Fruit fly (Drosophila melanogaster) whole organism, embryonic: ENCODE results near the gene Wdr62.
A peak's percentile ranks its signal among the peaks of the same experiment; 100 is the strongest.

Experiments
- Antp ChIP-seq: fragments of 200-800 bp; sonication (Bioruptor generic); optimal IDR thresholded peaks from 3 replicates; lab custom pipeline; 2016; ENCODE audit warnings: missing biosample characterization, missing genetic modification characterization
- Atf3 ChIP-seq: fragments of 200-800 bp; sonication (Bioruptor generic); optimal IDR thresholded peaks from 3 replicates; lab custom pipeline; 2016; ENCODE audit warnings: missing biosample characterization, missing genetic modification characterization
- BtbVII ChIP-seq: fragments of 200-800 bp; sonication (Bioruptor generic); optimal IDR thresholded peaks from 3 replicates; lab custom pipeline; 2017; ENCODE audit warnings: missing biosample characterization, mild to moderate bottlenecking, missing genetic modification characterization
- CG10979 ChIP-seq: fragments of 200-800 bp; sonication (Bioruptor generic); optimal IDR thresholded peaks from 2 replicates; lab custom pipeline; 2018; ENCODE audit warnings: missing biosample characterization, mild to moderate bottlenecking, missing genetic modification characterization, moderate library complexity
- CG11398 ChIP-seq: fragments of 200-800 bp; sonication (Bioruptor generic); optimal IDR thresholded peaks from 2 replicates; lab custom pipeline; 2016; ENCODE audit warnings: missing biosample characterization, missing genetic modification characterization
- CG11456 ChIP-seq: fragments of 200-800 bp; sonication (Bioruptor generic); IDR thresholded peaks from 3 replicates; pipeline ENCODE4 v1.3.6; 2022; ENCODE audit warnings: missing biosample characterization, missing genetic modification characterization
- CG12659 ChIP-seq: fragments of 200-800 bp; sonication (Bioruptor generic); optimal IDR thresholded peaks from 3 replicates; lab custom pipeline; 2017; ENCODE audit warnings: mild to moderate bottlenecking, missing biosample characterization, missing genetic modification reagents, missing genetic modification characterization
- CG13775 ChIP-seq: fragments of 200-800 bp; sonication (Bioruptor generic); optimal IDR thresholded peaks from 3 replicates; lab custom pipeline; 2017; ENCODE audit warnings: missing biosample characterization, mild to moderate bottlenecking, missing genetic modification characterization
- CG14710 ChIP-seq: fragments of 200-800 bp; sonication (Bioruptor generic); optimal IDR thresholded peaks from 3 replicates; lab custom pipeline; 2019; ENCODE audit warnings: missing biosample characterization, mild to moderate bottlenecking, missing genetic modification characterization, moderate library complexity
- CG14965 ChIP-seq: fragments of 200-800 bp; sonication (Bioruptor generic); optimal IDR thresholded peaks from 2 replicates; lab custom pipeline; 2016; ENCODE audit warnings: missing biosample characterization, missing genetic modification characterization, borderline replicate concordance
- CG15073 ChIP-seq: fragments of 200-800 bp; sonication (Bioruptor generic); optimal IDR thresholded peaks from 2 replicates; lab custom pipeline; 2016; ENCODE audit warnings: missing biosample characterization, missing genetic modification characterization
- CG15269 ChIP-seq: fragments of 200-800 bp; sonication (Bioruptor generic); optimal IDR thresholded peaks from 2 replicates; lab custom pipeline; 2018; ENCODE audit warnings: missing biosample characterization, mild to moderate bottlenecking, missing genetic modification characterization, moderate library complexity
- CG1647 ChIP-seq: fragments of 200-800 bp; sonication (Bioruptor generic); optimal IDR thresholded peaks from 3 replicates; lab custom pipeline; 2016; ENCODE audit warnings: missing biosample characterization, missing genetic modification characterization
- CG16813 ChIP-seq: fragments of 200-800 bp; sonication (Bioruptor generic); IDR thresholded peaks from 3 replicates; pipeline ENCODE4 v1.3.6; 2022; ENCODE audit warnings: missing biosample characterization, missing genetic modification characterization; ENCODE audit not compliant: partially characterized antibody
- CG2129 ChIP-seq: fragments of 200-800 bp; sonication (Bioruptor generic); IDR thresholded peaks from 2 replicates; pipeline ENCODE4 v1.3.6; 2022; ENCODE audit warnings: missing biosample characterization, missing genetic modification characterization; ENCODE audit not compliant: partially characterized antibody
- CG3065 ChIP-seq: fragments of 200-800 bp; sonication (Bioruptor generic); optimal IDR thresholded peaks from 2 replicates; lab custom pipeline; 2016; ENCODE audit warnings: missing biosample characterization, missing genetic modification characterization
- CG6272 ChIP-seq: fragments of 200-800 bp; sonication (Bioruptor generic); IDR thresholded peaks from 2 replicates; pipeline ENCODE4 v1.3.6; 2022; ENCODE audit warnings: missing biosample characterization, missing genetic modification characterization
- CG6654 ChIP-seq: fragments of 200-800 bp; sonication (Bioruptor generic); optimal IDR thresholded peaks from 2 replicates; lab custom pipeline; 2017; ENCODE audit warnings: missing biosample characterization, mild to moderate bottlenecking, missing genetic modification characterization
- CG9215 ChIP-seq: fragments of 200-800 bp; sonication (Bioruptor generic); IDR thresholded peaks from 2 replicates; pipeline ENCODE4 v1.3.6; 2022; ENCODE audit warnings: missing biosample characterization, missing genetic modification characterization
- CG9932 ChIP-seq: fragments of 200-800 bp; sonication (Bioruptor generic); IDR thresholded peaks from 2 replicates; pipeline ENCODE4 v1.3.6; 2022; ENCODE audit warnings: missing biosample characterization, missing genetic modification characterization
- D19B ChIP-seq: fragments of 200-800 bp; sonication (Bioruptor generic); optimal IDR thresholded peaks from 2 replicates; lab custom pipeline; 2017; ENCODE audit warnings: missing biosample characterization, mild to moderate bottlenecking, missing genetic modification characterization
- Dbx ChIP-seq: fragments of 200-800 bp; sonication (Bioruptor generic); IDR thresholded peaks from 3 replicates; pipeline ENCODE4 v1.3.6; 2022; ENCODE audit warnings: missing biosample characterization, missing genetic modification characterization
- Dip3 ChIP-seq: fragments of 200-800 bp; sonication (Bioruptor generic); optimal IDR thresholded peaks from 3 replicates; lab custom pipeline; 2016; ENCODE audit warnings: missing biosample characterization, missing genetic modification characterization
- Dll ChIP-seq: fragments of 200-800 bp; sonication (Bioruptor generic); IDR thresholded peaks from 4 replicates; pipeline ENCODE4 v1.3.6; 2022; ENCODE audit warnings: missing biosample characterization, missing genetic modification characterization; ENCODE audit not compliant: partially characterized antibody
- Dp ChIP-seq: fragments of 200-800 bp; sonication (Bioruptor generic); optimal IDR thresholded peaks from 2 replicates; lab custom pipeline; 2018; ENCODE audit warnings: missing biosample characterization, mild to moderate bottlenecking, missing genetic modification characterization, moderate library complexity
- Drgx ChIP-seq: fragments of 200-800 bp; sonication (Bioruptor generic); IDR thresholded peaks from 2 replicates; pipeline ENCODE4 v1.3.6; 2022; ENCODE audit warnings: missing biosample characterization, missing genetic modification characterization
- HmgZ ChIP-seq: fragments of 200-800 bp; sonication (Bioruptor generic); optimal IDR thresholded peaks from 2 replicates; lab custom pipeline; 2018; ENCODE audit warnings: missing biosample characterization, mild to moderate bottlenecking, missing genetic modification characterization
- Hr3 ChIP-seq: fragments of 200-800 bp; sonication (Bioruptor generic); optimal IDR thresholded peaks from 3 replicates; lab custom pipeline; 2016; ENCODE audit warnings: missing biosample characterization, missing genetic modification characterization
- Hr51 ChIP-seq, 2 experiments: fragments of 200-800 bp; sonication (Bioruptor generic); optimal IDR thresholded peaks; 2 replicates in 1 of 2; 3 replicates in 1 of 2; lab custom pipeline; 2016 to 2018; ENCODE audit warnings: missing biosample characterization in 2 of 2, missing genetic modification characterization in 2 of 2, mild to moderate bottlenecking in 1 of 2, moderate library complexity in 1 of 2
- Jarid2 ChIP-seq: fragments of 200-800 bp; sonication (Bioruptor generic); optimal IDR thresholded peaks from 3 replicates; lab custom pipeline; 2017; ENCODE audit warnings: mild to moderate bottlenecking, missing biosample characterization, missing genetic modification reagents, missing genetic modification characterization
- Lhr ChIP-seq: fragments of 200-800 bp; sonication (Bioruptor generic); optimal IDR thresholded peaks from 3 replicates; lab custom pipeline; 2017; ENCODE audit warnings: mild to moderate bottlenecking, missing biosample characterization, missing genetic modification reagents, missing genetic modification characterization
- Max ChIP-seq: fragments of 200-800 bp; sonication (Bioruptor generic); optimal IDR thresholded peaks from 2 replicates; lab custom pipeline; 2016; ENCODE audit warnings: missing biosample characterization, mild to moderate bottlenecking, missing genetic modification characterization
- NfI ChIP-seq: fragments of 200-800 bp; sonication (Bioruptor generic); optimal IDR thresholded peaks from 3 replicates; lab custom pipeline; 2018; ENCODE audit warnings: missing biosample characterization, mild to moderate bottlenecking, missing genetic modification characterization, moderate library complexity
- Sry-δ ChIP-seq: fragments of 200-800 bp; sonication (Bioruptor generic); optimal IDR thresholded peaks from 2 replicates; lab custom pipeline; 2016; ENCODE audit warnings: missing biosample characterization, missing genetic modification characterization
- Tbp ChIP-seq: fragments of >200 bp; optimal IDR thresholded peaks from 2 replicates; lab custom pipeline; 2018; ENCODE audit warnings: missing biosample characterization, missing genetic modification characterization
- Trl ChIP-seq, 3 experiments: fragments of >200 bp in 2 of 3; fragments of 200-800 bp in 1 of 3; sonication (Bioruptor generic) in 1 of 3; optimal IDR thresholded peaks; 2 replicates in 1 of 3; 3 replicates in 2 of 3; lab custom pipeline; 2016 to 2017; ENCODE audit warnings: missing biosample characterization in 1 of 3, missing genetic modification characterization in 1 of 3
- al ChIP-seq: fragments of 200-800 bp; sonication (Bioruptor generic); IDR thresholded peaks from 2 replicates; pipeline ENCODE4 v1.3.6; 2022; ENCODE audit warnings: missing biosample characterization, missing genetic modification characterization
- ap ChIP-seq: fragments of 200-800 bp; sonication (Bioruptor generic); IDR thresholded peaks from 2 replicates; pipeline ENCODE4 v1.3.6; 2022; ENCODE audit warnings: missing biosample characterization, missing genetic modification characterization
- caup ChIP-seq: fragments of 200-800 bp; sonication (Bioruptor generic); optimal IDR thresholded peaks from 3 replicates; lab custom pipeline; 2017; ENCODE audit warnings: missing biosample characterization, mild to moderate bottlenecking, missing genetic modification characterization, moderate library complexity; ENCODE audit not compliant: severe bottlenecking
- dmrt11E ChIP-seq: fragments of 200-800 bp; sonication (Bioruptor generic); optimal IDR thresholded peaks from 3 replicates; lab custom pipeline; 2018; ENCODE audit warnings: missing biosample characterization, mild to moderate bottlenecking, missing genetic modification characterization, moderate library complexity
- fd102C ChIP-seq: fragments of 200-800 bp; sonication (Bioruptor generic); optimal IDR thresholded peaks from 2 replicates; lab custom pipeline; 2018; ENCODE audit warnings: missing biosample characterization, mild to moderate bottlenecking, missing genetic modification characterization, moderate library complexity
- gsb ChIP-seq: fragments of 200-800 bp; sonication (Bioruptor generic); IDR thresholded peaks from 2 replicates; pipeline ENCODE4 v1.3.6; 2022; ENCODE audit warnings: missing biosample characterization, missing genetic modification characterization
- h ChIP-seq: fragments of >200 bp; optimal IDR thresholded peaks from 2 replicates; lab custom pipeline; 2017
- hb ChIP-seq: fragments of 200-800 bp; sonication (Bioruptor generic); IDR thresholded peaks from 3 replicates; pipeline ENCODE4 v1.3.6; 2022; ENCODE audit warnings: missing biosample characterization, missing genetic modification characterization; ENCODE audit not compliant: partially characterized antibody
- slbo ChIP-seq: fragments of 200-800 bp; sonication (Bioruptor generic); IDR thresholded peaks from 2 replicates; pipeline ENCODE4 v1.3.6; 2022; ENCODE audit warnings: missing biosample characterization, missing genetic modification characterization
- stwl ChIP-seq: fragments of 200-800 bp; sonication (Bioruptor generic); optimal IDR thresholded peaks from 3 replicates; lab custom pipeline; 2018; ENCODE audit warnings: missing biosample characterization, mild to moderate bottlenecking, missing genetic modification characterization, moderate library complexity
- tx ChIP-seq: fragments of 200-800 bp; sonication (Bioruptor generic); optimal IDR thresholded peaks from 2 replicates; lab custom pipeline; 2016; ENCODE audit warnings: missing biosample characterization, missing genetic modification characterization
- unc-4 ChIP-seq: fragments of 200-800 bp; sonication (Bioruptor generic); IDR thresholded peaks from 2 replicates; pipeline ENCODE4 v1.3.6; 2022; ENCODE audit warnings: missing biosample characterization, missing genetic modification characterization; ENCODE audit not compliant: partially characterized antibody
- vvl ChIP-seq: fragments of 200-800 bp; sonication (Bioruptor generic); IDR thresholded peaks from 2 replicates; pipeline ENCODE4 v1.3.6; 2022; ENCODE audit warnings: missing biosample characterization, missing genetic modification characterization

Gene Wdr62

dm6 chr2L:1980708-1981339 lies 96.4 kb downstream of the Wdr62 start, which contains the start of the genes CG15356 and CG15362 (continued):
- no peak for TF ChIP-seq CG14965
- peak; percentile 45 for TF ChIP-seq CG13775 (GFP tag; lab: Kevin White, UChicago)
- peak; percentile 83 for TF ChIP-seq CG12659 (GFP tag; lab: Kevin White, UChicago)
- TF ChIP-seq CG1647 (GFP tag; lab: Kevin White, UChicago): peak; percentile 20
- TF ChIP-seq CG6272 (GFP tag; lab: Robert Waterston, UW): peak; percentile 38; the same call in 1 of the 2 replicates
- TF ChIP-seq CG15269 (tag; lab: Kevin White, UChicago): no peak
- peak; percentile 65 for TF ChIP-seq Dp (GFP tag; lab: Kevin White, UChicago)
- TF ChIP-seq slbo (GFP tag; lab: Robert Waterston, UW): peak; percentile 63
- TF ChIP-seq CG2129 (GFP tag; lab: Robert Waterston, UW): peak; percentile 94
- TF ChIP-seq Sry-δ (GFP tag; lab: Kevin White, UChicago): peak; percentile 85
- peak; percentile 27; the same call in 1 of the 2 replicates for TF ChIP-seq Drgx
- TF ChIP-seq CG11398 (GFP tag; lab: Kevin White, UChicago): no peak
- peak; percentile 39 for TF ChIP-seq Hr3 (GFP tag; lab: Kevin White, UChicago)
- TF ChIP-seq CG9932 (GFP tag; lab: Robert Waterston, UW): peak; percentile 82
- peak; percentile 55 for TF ChIP-seq Max (GFP tag; lab: Kevin White, UChicago)
- TF ChIP-seq D19B (GFP tag; lab: Kevin White, UChicago): peak; percentile 51
- no peak for TF ChIP-seq gsb (GFP tag; lab: Robert Waterston, UW)
- no peak for TF ChIP-seq Tbp (GFP tag; lab: Kevin White, UChicago)
- TF ChIP-seq CG3065 (GFP tag; lab: Kevin White, UChicago): no peak
- TF ChIP-seq CG16813 (GFP tag; lab: Robert Waterston, UW): peak; percentile 100
- no peak for TF ChIP-seq tx (GFP tag; lab: Kevin White, UChicago)
- no peak for TF ChIP-seq caup (GFP tag; lab: Kevin White, UChicago)
- TF ChIP-seq NfI (GFP tag; lab: Kevin White, UChicago): peak; percentile 53
- TF ChIP-seq fd102C (GFP tag; lab: Kevin White, UChicago): no peak
- peak; percentile 9 for TF ChIP-seq Lhr (GFP tag; lab: Kevin White, UChicago)
- peak; percentile 24 for TF ChIP-seq dmrt11E
- TF ChIP-seq unc-4: peak; percentile 99
- TF ChIP-seq CG15073 (GFP tag; lab: Kevin White, UChicago): no peak
- peak; percentile 68 for TF ChIP-seq stwl (tag; lab: Kevin White, UChicago)
- peak; percentile 17 for TF ChIP-seq Dip3
- TF ChIP-seq CG11456: peak; percentile 60
- no peak for TF ChIP-seq al
- TF ChIP-seq CG10979 (tag; lab: Kevin White, UChicago): peak; percentile 17
- peak; percentile 66; the same call in 2 of the 3 replicates for TF ChIP-seq Dbx (GFP tag; lab: Robert Waterston, UW)
- TF ChIP-seq Trl (optimal IDR thresholded peaks at IDR 0.05; lab: Kevin White, UChicago): no peak
- TF ChIP-seq Trl (GFP tag; optimal IDR thresholded peaks at IDR 0.05; lab: Kevin White, UChicago): no peak
- TF ChIP-seq ap: no peak
- peak; percentile 100 for TF ChIP-seq hb
- TF ChIP-seq Jarid2 (GFP tag; lab: Kevin White, UChicago): no peak
- TF ChIP-seq Hr51 (GFP tag; optimal IDR thresholded peaks at IDR 0.05; lab: Kevin White, UChicago): peak in 1 of 2 experiments; percentile 34
- TF ChIP-seq CG6654 (GFP tag; lab: Kevin White, UChicago): no peak
- TF ChIP-seq HmgZ (tag; lab: Kevin White, UChicago): peak; percentile 43
- TF ChIP-seq Antp (GFP tag; lab: Kevin White, UChicago): no peak
- TF ChIP-seq BtbVII (GFP tag; lab: Kevin White, UChicago): peak; percentile 17
- TF ChIP-seq Atf3: no peak
- TF ChIP-seq Dll (GFP tag; lab: Robert Waterston, UW): peak; percentile 98
- no peak for TF ChIP-seq h
- peak; percentile 63 for TF ChIP-seq CG14710 (tag; lab: Kevin White, UChicago)
- peak; percentile 20; the same call in 1 of the 2 replicates for TF ChIP-seq CG9215 (GFP tag; lab: Robert Waterston, UW)
- TF ChIP-seq vvl: peak; percentile 67
